Worm (Caenorhabditis elegans) whole organism, L1 larva: ENCODE results near the gene nadk-2.

ENCODE experiments used
- C16A3.4 ChIP-seq: fragments of 150-350 bp; optimal IDR thresholded peaks from 2 replicates; lab custom pipeline; 2014; ENCODE audit warnings: missing biosample characterization, missing genetic modification characterization
- F16B12.6 ChIP-seq: fragments of 150-350 bp; optimal IDR thresholded peaks from 2 replicates; lab custom pipeline; 2014; ENCODE audit warnings: missing biosample characterization, missing genetic modification characterization
- aha-1 ChIP-seq: fragments of 150-350 bp; optimal IDR thresholded peaks from 2 replicates; lab custom pipeline; 2014; ENCODE audit warnings: missing biosample characterization, missing genetic modification characterization
- alr-1 ChIP-seq: fragments of 200-800 bp; sonication (Bioruptor generic); optimal IDR thresholded peaks from 2 replicates; lab custom pipeline; 2018; ENCODE audit warnings: borderline replicate concordance, mild to moderate bottlenecking, missing genetic modification characterization, missing compliant biosample characterization
- aly-2 ChIP-seq: fragments of 150-350 bp; optimal IDR thresholded peaks from 2 replicates; lab custom pipeline; 2014; ENCODE audit warnings: missing biosample characterization, missing genetic modification characterization
- blmp-1 ChIP-seq: fragments of 150-350 bp; optimal IDR thresholded peaks from 2 replicates; lab custom pipeline; 2014; ENCODE audit warnings: missing biosample characterization, missing genetic modification characterization
- ceh-63 ChIP-seq: fragments of 200-800 bp; sonication (Bioruptor generic); optimal IDR thresholded peaks from 2 replicates; lab custom pipeline; 2018; ENCODE audit warnings: mild to moderate bottlenecking, missing genetic modification characterization, missing compliant biosample characterization
- ceh-82 ChIP-seq, 3 experiments: fragments of 150-350 bp in 1 of 3; sonication (generic microtip) in 2 of 3; optimal IDR thresholded peaks; 2 replicates each; lab custom pipeline; 2014 to 2017; ENCODE audit warnings: missing biosample characterization in 3 of 3, missing genetic modification characterization in 3 of 3
- ces-1 ChIP-seq: fragments of 150-350 bp; optimal IDR thresholded peaks from 2 replicates; lab custom pipeline; 2014; ENCODE audit warnings: missing biosample characterization, missing genetic modification reagents, missing genetic modification characterization
- dpl-1 ChIP-seq, 3 experiments: fragments of 150-350 bp in 2 of 3; sonication (generic microtip) in 1 of 3; optimal IDR thresholded peaks; 2 replicates each; lab custom pipeline; 2014 to 2017; ENCODE audit warnings: missing biosample characterization in 3 of 3, missing genetic modification characterization in 3 of 3, missing genetic modification reagents in 3 of 3
- efl-1 ChIP-seq, 4 experiments: fragments of 150-350 bp; optimal IDR thresholded peaks in 3 of 4; peaks in 1 of 4; 1 replicate in 1 of 4; 2 replicates in 3 of 4; lab custom pipeline; 2014; ENCODE audit warnings: missing biosample characterization in 2 of 4, missing genetic modification characterization in 2 of 4, missing genetic modification reagents in 2 of 4
- egl-13 ChIP-seq: sonication (generic microtip); optimal IDR thresholded peaks from 2 replicates; lab custom pipeline; 2016; ENCODE audit warnings: missing genotype, missing genetic modification reagents, missing genetic modification characterization, missing compliant biosample characterization
- elt-2 ChIP-seq: sonication (generic microtip); optimal IDR thresholded peaks from 2 replicates; lab custom pipeline; 2016; ENCODE audit warnings: missing genetic modification characterization, mild to moderate bottlenecking, inconsistent platforms, missing compliant biosample characterization, missing genetic modification reagents
- elt-3 ChIP-seq, 6 experiments: fragments of 150-350 bp in 1 of 6; sonication (generic microtip); optimal IDR thresholded peaks; 2 replicates each; lab custom pipeline; 2017 to 2018; ENCODE audit warnings: missing biosample characterization in 6 of 6, missing genetic modification characterization in 6 of 6, inconsistent platforms in 1 of 6
- ets-5 ChIP-seq: fragments of 200-800 bp; sonication (Bioruptor generic); IDR thresholded peaks from 2 replicates; pipeline ENCODE4 v1.3.6; 2022; ENCODE audit warnings: missing genetic modification characterization, missing compliant biosample characterization
- fkh-4 ChIP-seq: sonication (generic microtip); optimal IDR thresholded peaks from 2 replicates; lab custom pipeline; 2016; ENCODE audit warnings: missing compliant biosample characterization, missing genetic modification characterization, borderline replicate concordance
- grh-1 ChIP-seq: fragments of 200-800 bp; sonication (Bioruptor generic); IDR thresholded peaks from 2 replicates; pipeline ENCODE4 v1.3.6; 2022; ENCODE audit warnings: missing genetic modification reagents, missing genetic modification characterization, missing compliant biosample characterization
- hlh-17 ChIP-seq: fragments of 200-800 bp; sonication (Bioruptor generic); optimal IDR thresholded peaks from 2 replicates; lab custom pipeline; 2018; ENCODE audit warnings: missing genetic modification characterization, mild to moderate bottlenecking, missing compliant biosample characterization, moderate library complexity, borderline replicate concordance
- hpl-2 ChIP-seq: fragments of 150-350 bp; optimal IDR thresholded peaks from 2 replicates; lab custom pipeline; 2014; ENCODE audit warnings: missing biosample characterization, missing genetic modification reagents, missing genetic modification characterization
- irx-1 ChIP-seq: sonication (generic microtip); optimal IDR thresholded peaks from 2 replicates; lab custom pipeline; 2016; ENCODE audit warnings: missing genetic modification characterization, missing compliant biosample characterization
- isw-1 ChIP-seq: fragments of 200-800 bp; sonication (Bioruptor generic); IDR thresholded peaks from 2 replicates; pipeline ENCODE4 v1.3.6; 2022; ENCODE audit warnings: missing genetic modification characterization, missing compliant biosample characterization
- jun-1 ChIP-seq: fragments of 150-350 bp; optimal IDR thresholded peaks from 2 replicates; lab custom pipeline; 2014; ENCODE audit warnings: missing biosample characterization, missing genetic modification reagents, missing genetic modification characterization
- lin-13 ChIP-seq: fragments of 150-350 bp; optimal IDR thresholded peaks from 2 replicates; lab custom pipeline; 2014; ENCODE audit warnings: missing biosample characterization, missing genetic modification reagents, missing genetic modification characterization
- lin-35 ChIP-seq, 2 experiments: fragments of 150-350 bp; optimal IDR thresholded peaks; 2 replicates each; lab custom pipeline; 2014; ENCODE audit warnings: missing biosample characterization in 2 of 2, missing genetic modification characterization in 2 of 2, missing genetic modification reagents in 2 of 2
- lin-39 ChIP-seq: fragments of 150-350 bp; optimal IDR thresholded peaks from 2 replicates; lab custom pipeline; 2014; ENCODE audit warnings: missing biosample characterization, missing genetic modification reagents, missing genetic modification characterization
- mab-9 ChIP-seq: fragments of 200-800 bp; sonication (Bioruptor generic); IDR thresholded peaks from 2 replicates; pipeline ENCODE4 v1.3.6; 2022; ENCODE audit warnings: missing genetic modification reagents, missing genetic modification characterization, missing compliant biosample characterization
- mef-2 ChIP-seq: fragments of 150-350 bp; optimal IDR thresholded peaks from 2 replicates; lab custom pipeline; 2014; ENCODE audit warnings: missing biosample characterization, missing genetic modification characterization
- nhr-19 ChIP-seq: fragments of 200-800 bp; sonication (Bioruptor generic); conservative IDR thresholded peaks from 2 replicates; pipeline ENCODE4 v1.3.6; 2022; ENCODE audit warnings: missing genetic modification characterization, missing compliant biosample characterization
- nhr-28 ChIP-seq: fragments of 150-350 bp; optimal IDR thresholded peaks from 2 replicates; lab custom pipeline; 2014; ENCODE audit warnings: missing biosample characterization, missing genetic modification characterization
- nhr-47 ChIP-seq: sonication (generic microtip); optimal IDR thresholded peaks from 2 replicates; lab custom pipeline; 2016; ENCODE audit warnings: mild to moderate bottlenecking, missing genetic modification characterization, moderate library complexity, missing compliant biosample characterization
- nhr-76 ChIP-seq: sonication (generic microtip); optimal IDR thresholded peaks from 2 replicates; lab custom pipeline; 2017; ENCODE audit warnings: missing biosample characterization, missing genetic modification characterization
- nhr-84 ChIP-seq: sonication (generic microtip); optimal IDR thresholded peaks from 2 replicates; lab custom pipeline; 2017; ENCODE audit warnings: missing biosample characterization, missing genetic modification characterization
- nhr-85 ChIP-seq: sonication (generic microtip); peaks from one replicate; lab custom pipeline; 2016; ENCODE audit warnings: missing genetic modification characterization, inconsistent platforms, missing compliant biosample characterization
- pax-3 ChIP-seq: fragments of 200-800 bp; sonication (Bioruptor generic); optimal IDR thresholded peaks from 2 replicates; lab custom pipeline; 2018; ENCODE audit warnings: mild to moderate bottlenecking, missing genetic modification characterization, moderate library complexity, missing compliant biosample characterization
- pqm-1 ChIP-seq: sonication (generic microtip); optimal IDR thresholded peaks from 3 replicates; lab custom pipeline; 2017; ENCODE audit warnings: missing biosample characterization, missing genetic modification characterization
- rnt-1 ChIP-seq: sonication (generic microtip); optimal IDR thresholded peaks from 2 replicates; lab custom pipeline; 2016; ENCODE audit warnings: mild to moderate bottlenecking, missing genetic modification characterization, moderate library complexity, missing compliant biosample characterization
- skn-1 ChIP-seq: fragments of 150-350 bp; optimal IDR thresholded peaks from 2 replicates; lab custom pipeline; 2014; ENCODE audit warnings: missing biosample characterization, missing genetic modification characterization
- snpc-4 ChIP-seq: fragments of 150-350 bp; optimal IDR thresholded peaks from 2 replicates; lab custom pipeline; 2014; ENCODE audit warnings: missing biosample characterization, missing genetic modification characterization
- sptf-1 ChIP-seq: fragments of 150-350 bp; optimal IDR thresholded peaks from 2 replicates; lab custom pipeline; 2014; ENCODE audit warnings: missing biosample characterization, missing genetic modification characterization
- swsn-7 ChIP-seq: sonication (generic microtip); optimal IDR thresholded peaks from 2 replicates; lab custom pipeline; 2016; ENCODE audit warnings: missing genetic modification characterization, missing compliant biosample characterization
- unc-130 ChIP-seq: fragments of 150-350 bp; optimal IDR thresholded peaks from 2 replicates; lab custom pipeline; 2017; ENCODE audit warnings: missing biosample characterization, missing genetic modification characterization, inconsistent platforms
- unc-62 ChIP-seq: fragments of 150-350 bp; optimal IDR thresholded peaks from 2 replicates; lab custom pipeline; 2014; ENCODE audit warnings: missing biosample characterization, missing genetic modification reagents, missing genetic modification characterization
- unc-86 ChIP-seq: sonication (generic microtip); optimal IDR thresholded peaks from 2 replicates; lab custom pipeline; 2016; ENCODE audit warnings: missing genetic modification characterization, missing compliant biosample characterization
- unc-98 ChIP-seq: fragments of 200-800 bp; sonication (Bioruptor generic); IDR thresholded peaks from 2 replicates; pipeline ENCODE4 v1.3.6; 2022; ENCODE audit warnings: missing genetic modification characterization, missing compliant biosample characterization
- vab-15 ChIP-seq: sonication (generic microtip); optimal IDR thresholded peaks from 2 replicates; lab custom pipeline; 2017; ENCODE audit warnings: missing genotype, mild to moderate bottlenecking, missing genetic modification characterization, missing compliant biosample characterization
- xbp-1 ChIP-seq: sonication (generic microtip); optimal IDR thresholded peaks from 2 replicates; lab custom pipeline; 2016; ENCODE audit warnings: missing genetic modification characterization, missing compliant biosample characterization

nadk-2 gene

DNA sequence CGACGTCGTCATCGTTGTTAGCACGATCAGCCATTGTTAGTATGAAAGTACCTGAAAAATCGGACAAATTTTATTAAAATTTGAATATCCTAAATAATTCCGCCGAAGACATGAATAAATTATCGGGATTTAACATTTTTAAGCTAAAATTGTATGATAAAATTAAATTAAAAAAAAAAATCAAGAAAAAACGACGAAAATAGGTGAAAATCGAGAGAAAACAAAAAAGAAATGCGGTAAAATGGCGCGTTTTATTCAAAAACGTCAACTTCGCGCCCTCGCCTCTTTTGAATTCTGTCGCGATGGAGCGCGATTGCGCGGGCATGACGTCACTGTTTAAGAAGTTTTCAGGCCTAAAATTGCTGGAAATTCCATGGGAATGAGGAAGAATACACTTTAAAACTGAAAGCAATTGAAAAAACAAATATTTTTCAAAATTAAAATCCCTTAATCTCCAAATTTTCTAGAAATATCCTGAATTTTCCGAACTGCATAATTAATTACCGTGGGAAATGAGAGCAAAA is 42.7 kb upstream of the nadk-2 start, which contains the start of gene mcm-2 (continued):
- TF ChIP-seq unc-62 (no peak), nhr-19 (GFP tag; lab: Robert Waterston, UW) (peak; percentile 48), vab-15 (no peak), nhr-28 (tag; lab: Kevin White, UChicago) (no peak), pax-3 (tag; lab: Kevin White, UChicago) (no peak), irx-1 (tag; lab: Kevin White, UChicago) (peak; percentile 3), mab-9 (no peak), pqm-1 (tag; lab: Kevin White, UChicago) (no peak), C16A3.4 (peak; percentile 56), hpl-2 (GFP tag; lab: Kevin White, UChicago) (peak; percentile 16), dpl-1 (GFP tag; optimal IDR thresholded peaks at IDR 0.05; lab: Kevin White, UChicago) (peak; percentile 87 to 91 (median 89)), ets-5 (GFP tag; lab: Robert Waterston, UW) (no peak), F16B12.6 (tag; lab: Kevin White, UChicago) (peak; percentile 38), elt-3 (tag; optimal IDR thresholded peaks at IDR 0.05; lab: Kevin White, UChicago) (no peak), jun-1 (tag; lab: Kevin White, UChicago) (no peak), isw-1 (GFP tag; lab: Robert Waterston, UW) (peak; percentile 38), lin-39 (no peak), rnt-1 (peak; percentile 65), snpc-4 (tag; lab: Kevin White, UChicago) (peak; percentile 19), efl-1 (optimal IDR thresholded peaks at IDR 0.05; lab: Kevin White, UChicago) (peak; percentile 90 to 94), efl-1 (GFP tag; optimal IDR thresholded peaks at IDR 0.05 in 1 of 2; lab: Kevin White, UChicago) (peak; percentile 89 to 99), nhr-84 (tag; lab: Kevin White, UChicago) (no peak), xbp-1 (tag; lab: Kevin White, UChicago) (peak; percentile 70), grh-1 (GFP tag; lab: Robert Waterston, UW) (peak; percentile 38; the same call in 1 of the 2 replicates), ceh-63 (GFP tag; lab: Kevin White, UChicago) (no peak), nhr-47 (tag; lab: Kevin White, UChicago) (peak; percentile 76), aha-1 (tag; lab: Kevin White, UChicago) (no peak), ces-1 (no peak), aly-2 (tag; lab: Kevin White, UChicago) (no peak), swsn-7 (tag; lab: Kevin White, UChicago) (peak; percentile 45), unc-98 (GFP tag; lab: Robert Waterston, UW) (no peak), elt-2 (tag; lab: Kevin White, UChicago) (no peak), sptf-1 (tag; lab: Kevin White, UChicago) (no peak), ceh-82 (tag; optimal IDR thresholded peaks at IDR 0.05; lab: Kevin White, UChicago) (peak in 2 of 3 experiments; percentile 23 to 68), unc-130 (peak; percentile 3), nhr-76 (tag; lab: Kevin White, UChicago) (no peak), fkh-4 (tag; lab: Kevin White, UChicago) (no peak), blmp-1 (tag; lab: Kevin White, UChicago) (no peak), lin-35 (GFP tag; optimal IDR thresholded peaks at IDR 0.05; lab: Kevin White, UChicago) (peak; percentile 81 to 94), lin-13 (peak; percentile 67), nhr-85 (peak; percentile 72), hlh-17 (GFP tag; lab: Kevin White, UChicago) (no peak), mef-2 (tag; lab: Kevin White, UChicago) (no peak), skn-1 (tag; lab: Kevin White, UChicago) (peak; percentile 59), alr-1 (no peak), egl-13 (tag; lab: Kevin White, UChicago) (peak; percentile 10), unc-86 (peak; percentile 75)
